Worm (Caenorhabditis elegans) whole organism, L3 larva: ENCODE measurements around the gene tbx-38.
A peak's percentile ranks its signal among the peaks of the same experiment; 100 is the strongest.

ENCODE experiments used
- R02D3.7 ChIP-seq: fragments of 150-350 bp; optimal IDR thresholded peaks from 2 replicates; lab custom pipeline; 2014; ENCODE audit warnings: missing biosample characterization, missing genetic modification characterization
- ZK546.5 ChIP-seq: sonication (generic microtip); optimal IDR thresholded peaks from 2 replicates; lab custom pipeline; 2017; ENCODE audit warnings: missing biosample characterization, missing genetic modification characterization
- aly-2 ChIP-seq: fragments of 150-350 bp; optimal IDR thresholded peaks from 2 replicates; lab custom pipeline; 2014; ENCODE audit warnings: missing biosample characterization, missing genetic modification characterization
- ama-1 ChIP-seq: fragments of 150-350 bp; optimal IDR thresholded peaks from 2 replicates; lab custom pipeline; 2018
- ceh-16 ChIP-seq: sonication (generic microtip); optimal IDR thresholded peaks from 2 replicates; lab custom pipeline; 2017; ENCODE audit warnings: missing biosample characterization, missing genetic modification characterization
- ceh-28 ChIP-seq: fragments of 150-350 bp; optimal IDR thresholded peaks from 2 replicates; lab custom pipeline; 2014; ENCODE audit warnings: missing biosample characterization, missing genetic modification reagents, missing genetic modification characterization
- ceh-82 ChIP-seq: fragments of 150-350 bp; optimal IDR thresholded peaks from 2 replicates; lab custom pipeline; 2014; ENCODE audit warnings: missing biosample characterization, missing genetic modification characterization
- ceh-9 ChIP-seq: sonication (generic microtip); optimal IDR thresholded peaks from 2 replicates; lab custom pipeline; 2018; ENCODE audit warnings: missing biosample characterization, missing genetic modification characterization
- daf-12 ChIP-seq: fragments of 150-350 bp; optimal IDR thresholded peaks from 2 replicates; lab custom pipeline; 2014; ENCODE audit warnings: missing biosample characterization, missing genetic modification reagents, missing genetic modification characterization
- egl-27 ChIP-seq: sonication (generic microtip); optimal IDR thresholded peaks from 4 replicates; lab custom pipeline; 2017; ENCODE audit warnings: missing biosample characterization, missing genetic modification reagents, missing genetic modification characterization
- egl-5 ChIP-seq: fragments of 150-350 bp; optimal IDR thresholded peaks from 2 replicates; lab custom pipeline; 2017; ENCODE audit warnings: missing biosample characterization, missing genetic modification reagents, missing genetic modification characterization, inconsistent platforms
- elt-1 ChIP-seq: fragments of 150-350 bp; optimal IDR thresholded peaks from 2 replicates; lab custom pipeline; 2014; ENCODE audit warnings: missing biosample characterization, missing genetic modification characterization
- elt-2 ChIP-seq: sonication (generic microtip); optimal IDR thresholded peaks from 2 replicates; lab custom pipeline; 2016; ENCODE audit warnings: missing genetic modification reagents, mild to moderate bottlenecking, missing genetic modification characterization, missing compliant biosample characterization
- elt-3 ChIP-seq, 3 experiments: fragments of 150-350 bp in 1 of 3; sonication (generic microtip) in 2 of 3; optimal IDR thresholded peaks; 2 replicates in 2 of 3; 4 replicates in 1 of 3; lab custom pipeline; 2014 to 2017; ENCODE audit warnings: missing biosample characterization in 3 of 3, missing genetic modification characterization in 3 of 3
- eor-1 ChIP-seq, 2 experiments: fragments of 150-350 bp; optimal IDR thresholded peaks; 2 replicates each; lab custom pipeline; 2014 to 2018; ENCODE audit warnings: missing biosample characterization in 2 of 2, missing genetic modification characterization in 2 of 2
- fkh-10 ChIP-seq: sonication (generic microtip); optimal IDR thresholded peaks from 2 replicates; lab custom pipeline; 2017; ENCODE audit warnings: missing biosample characterization, missing genetic modification reagents, missing genetic modification characterization
- fkh-2 ChIP-seq: fragments of 150-350 bp; optimal IDR thresholded peaks from 2 replicates; lab custom pipeline; 2014; ENCODE audit warnings: missing biosample characterization, missing genetic modification reagents, missing genetic modification characterization
- fos-1 ChIP-seq: fragments of 150-350 bp; optimal IDR thresholded peaks from 2 replicates; lab custom pipeline; 2014; ENCODE audit warnings: missing biosample characterization, missing genetic modification characterization
- hmg-11 ChIP-seq: sonication (generic microtip); optimal IDR thresholded peaks from 2 replicates; lab custom pipeline; 2016; ENCODE audit warnings: missing genetic modification characterization, missing compliant biosample characterization
- jun-1 ChIP-seq: fragments of 150-350 bp; optimal IDR thresholded peaks from 2 replicates; lab custom pipeline; 2014; ENCODE audit warnings: missing biosample characterization, missing genetic modification reagents, missing genetic modification characterization
- lin-15B ChIP-seq: fragments of 150-350 bp; optimal IDR thresholded peaks from 2 replicates; lab custom pipeline; 2014; ENCODE audit warnings: missing biosample characterization, missing genetic modification characterization
- lin-39 ChIP-seq: fragments of 150-350 bp; optimal IDR thresholded peaks from 2 replicates; lab custom pipeline; 2018; ENCODE audit warnings: missing biosample characterization, missing genetic modification reagents, missing genetic modification characterization
- lsy-12 ChIP-seq: sonication (generic microtip); optimal IDR thresholded peaks from 2 replicates; lab custom pipeline; 2016; ENCODE audit warnings: mild to moderate bottlenecking, missing genetic modification characterization, missing compliant biosample characterization
- mdl-1 ChIP-seq: fragments of 150-350 bp; optimal IDR thresholded peaks from 2 replicates; lab custom pipeline; 2014; ENCODE audit warnings: missing biosample characterization, missing genetic modification characterization
- mml-1 ChIP-seq: fragments of 150-350 bp; sonication (generic microtip); optimal IDR thresholded peaks from 3 replicates; lab custom pipeline; 2014; ENCODE audit warnings: missing biosample characterization, missing genetic modification characterization
- nfya-1 ChIP-seq: sonication (generic microtip); optimal IDR thresholded peaks from 2 replicates; lab custom pipeline; 2017; ENCODE audit warnings: missing genetic modification characterization, mild to moderate bottlenecking, missing compliant biosample characterization, antibody characterized with exemption, moderate library complexity; ENCODE audit not compliant: insufficient read depth
- nhr-11 ChIP-seq: fragments of 150-350 bp; optimal IDR thresholded peaks from 2 replicates; lab custom pipeline; 2014; ENCODE audit warnings: missing biosample characterization, missing genetic modification characterization
- nhr-12 ChIP-seq: fragments of 150-350 bp; optimal IDR thresholded peaks from 2 replicates; lab custom pipeline; 2014; ENCODE audit warnings: missing biosample characterization, missing genetic modification characterization
- nhr-23 ChIP-seq: fragments of 150-350 bp; optimal IDR thresholded peaks from 2 replicates; lab custom pipeline; 2014; ENCODE audit warnings: missing biosample characterization, missing genetic modification reagents, missing genetic modification characterization
- nhr-237 ChIP-seq: fragments of 150-350 bp; optimal IDR thresholded peaks from 2 replicates; lab custom pipeline; 2014; ENCODE audit warnings: missing biosample characterization, missing genetic modification characterization
- nhr-25 ChIP-seq: sonication (generic microtip); optimal IDR thresholded peaks from 2 replicates; lab custom pipeline; 2017; ENCODE audit warnings: missing biosample characterization, missing genetic modification characterization
- nhr-28 ChIP-seq: fragments of 150-350 bp; optimal IDR thresholded peaks from 2 replicates; lab custom pipeline; 2014; ENCODE audit warnings: missing biosample characterization, missing genetic modification characterization
- nhr-43 ChIP-seq: sonication (generic microtip); optimal IDR thresholded peaks from 2 replicates; lab custom pipeline; 2016; ENCODE audit warnings: mild to moderate bottlenecking, missing genetic modification characterization, missing compliant biosample characterization; ENCODE audit not compliant: poor library complexity, severe bottlenecking
- nhr-67 ChIP-seq: fragments of 150-350 bp; optimal IDR thresholded peaks from 2 replicates; lab custom pipeline; 2014; ENCODE audit warnings: missing biosample characterization, missing genetic modification characterization
- nhr-76 ChIP-seq: fragments of 150-350 bp; sonication (generic microtip); optimal IDR thresholded peaks from 5 replicates; lab custom pipeline; 2014; ENCODE audit warnings: missing biosample characterization, missing genetic modification characterization
- nhr-77 ChIP-seq: fragments of 150-350 bp; optimal IDR thresholded peaks from 2 replicates; lab custom pipeline; 2014; ENCODE audit warnings: missing biosample characterization, missing genetic modification characterization
- pha-4 ChIP-seq: fragments of 150-350 bp; optimal IDR thresholded peaks from 2 replicates; lab custom pipeline; 2014; ENCODE audit warnings: missing biosample characterization, missing genetic modification reagents, missing genetic modification characterization
- pqm-1 ChIP-seq: fragments of 150-350 bp; optimal IDR thresholded peaks from 2 replicates; lab custom pipeline; 2017; ENCODE audit warnings: missing biosample characterization, missing genetic modification characterization, inconsistent platforms
- sea-2 ChIP-seq: fragments of 150-350 bp; sonication (generic microtip); optimal IDR thresholded peaks from 4 replicates; lab custom pipeline; 2014; ENCODE audit warnings: missing biosample characterization, missing genetic modification reagents, missing genetic modification characterization
- skn-1 ChIP-seq: fragments of 150-350 bp; optimal IDR thresholded peaks from 2 replicates; lab custom pipeline; 2014; ENCODE audit warnings: missing biosample characterization, missing genetic modification characterization
- snpc-4 ChIP-seq: fragments of 150-350 bp; optimal IDR thresholded peaks from 2 replicates; lab custom pipeline; 2014; ENCODE audit warnings: missing biosample characterization, missing genetic modification characterization
- tbx-2 ChIP-seq: sonication (generic microtip); optimal IDR thresholded peaks from 2 replicates; lab custom pipeline; 2016; ENCODE audit warnings: mild to moderate bottlenecking, missing genetic modification characterization, missing compliant biosample characterization
- unc-39 ChIP-seq: sonication (generic microtip); optimal IDR thresholded peaks from 4 replicates; lab custom pipeline; 2017; ENCODE audit warnings: missing biosample characterization, missing genetic modification characterization
- unc-62 ChIP-seq: fragments of 150-350 bp; sonication (generic microtip); optimal IDR thresholded peaks from 4 replicates; lab custom pipeline; 2014; ENCODE audit warnings: missing biosample characterization, missing genetic modification reagents, missing genetic modification characterization
- zag-1 ChIP-seq: fragments of 150-350 bp; optimal IDR thresholded peaks from 2 replicates; lab custom pipeline; 2014; ENCODE audit warnings: missing biosample characterization, missing genetic modification characterization
- ztf-11 ChIP-seq: fragments of 150-350 bp; optimal IDR thresholded peaks from 2 replicates; lab custom pipeline; 2014; ENCODE audit warnings: missing biosample characterization, missing genetic modification characterization
- ztf-4 ChIP-seq: fragments of 150-350 bp; optimal IDR thresholded peaks from 2 replicates; lab custom pipeline; 2014; ENCODE audit warnings: missing biosample characterization, missing genetic modification characterization

The tbx-38 gene

DNA sequence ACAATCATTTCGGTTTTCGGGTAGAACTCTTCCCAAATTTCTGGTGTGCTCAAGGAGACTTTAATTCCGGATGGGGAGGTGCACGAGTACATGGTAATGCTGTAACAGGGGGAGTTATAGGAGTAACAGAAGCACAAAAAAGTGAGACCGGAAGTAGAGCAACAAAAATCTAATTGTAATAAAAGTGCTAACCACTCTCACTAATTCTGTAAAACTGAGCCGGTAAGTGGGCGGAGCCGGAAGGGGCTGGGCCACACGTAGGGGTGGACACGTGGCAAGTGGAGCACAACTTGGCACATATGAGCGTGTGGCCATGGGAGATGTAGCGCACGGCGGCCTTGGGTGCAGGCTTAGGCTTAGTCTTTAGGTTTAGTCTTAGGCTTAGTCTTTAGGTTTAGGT, at the start of gene tbx-38:
Gene tbx-38, minus strand, starts transcription at position 101 of the 400 bp plus-strand sequence.
- TF ChIP-seq lin-39 (tag; lab: Kevin White, UChicago) (no peak), mml-1 (no peak), fkh-2 (tag; lab: Kevin White, UChicago) (no peak), nhr-76 (tag; lab: Kevin White, UChicago) (no peak), unc-62 (no peak), egl-27 (no peak), egl-5 (tag; lab: Kevin White, UChicago) (no peak), pha-4 (tag; lab: Kevin White, UChicago) (no peak), tbx-2 (tag; lab: Kevin White, UChicago) (no peak), daf-12 (tag; lab: Kevin White, UChicago) (no peak), nhr-43 (tag; lab: Kevin White, UChicago) (no peak), elt-2 (tag; lab: Kevin White, UChicago) (no peak), ztf-11 (no peak), R02D3.7 (tag; lab: Kevin White, UChicago) (no peak), unc-39 (no peak), nhr-11 (tag; lab: Kevin White, UChicago) (no peak), ceh-9 (tag; lab: Kevin White, UChicago) (no peak), elt-1 (no peak)

- peak; percentile 15 for TF ChIP-seq lin-39 (tag; lab: Kevin White, UChicago)
- no peak for TF ChIP-seq ztf-11
- TF ChIP-seq nhr-23 (tag; lab: Kevin White, UChicago): no peak
- no peak for TF ChIP-seq sea-2 (GFP tag; lab: Kevin White, UChicago)
- TF ChIP-seq ZK546.5 (tag; lab: Kevin White, UChicago): no peak
- TF ChIP-seq snpc-4 (tag; lab: Kevin White, UChicago): peak; percentile 17
- TF ChIP-seq unc-39: no peak
- peak; percentile 37 for TF ChIP-seq ceh-28 (tag; lab: Kevin White, UChicago)
- peak; percentile 42 for TF ChIP-seq elt-2 (tag; lab: Kevin White, UChicago)
- TF ChIP-seq nhr-28 (tag; lab: Kevin White, UChicago): no peak
- TF ChIP-seq ama-1 (lab: Kevin White, UChicago): peak; percentile 20
- TF ChIP-seq mdl-1 (tag; lab: Kevin White, UChicago): no peak
- TF ChIP-seq egl-27: no peak
- TF ChIP-seq skn-1 (tag; lab: Kevin White, UChicago): peak; percentile 75
- TF ChIP-seq elt-1: no peak
- peak; percentile 96 for TF ChIP-seq pha-4 (tag; lab: Kevin White, UChicago)
- TF ChIP-seq nhr-77 (tag; lab: Kevin White, UChicago): no peak
- TF ChIP-seq daf-12 (tag; lab: Kevin White, UChicago): no peak
- TF ChIP-seq ztf-4 (tag; lab: Kevin White, UChicago): no peak
- no peak for TF ChIP-seq ceh-9 (tag; lab: Kevin White, UChicago)
- TF ChIP-seq lin-15B: no peak
- TF ChIP-seq nfya-1: peak; percentile 50
- no peak for TF ChIP-seq fkh-10 (GFP tag; lab: Kevin White, UChicago)
- no peak for TF ChIP-seq nhr-25 (tag; lab: Kevin White, UChicago)
- TF ChIP-seq aly-2 (tag; lab: Kevin White, UChicago): no peak
- no peak for TF ChIP-seq nhr-43 (tag; lab: Kevin White, UChicago)
- no peak for TF ChIP-seq nhr-76 (tag; lab: Kevin White, UChicago)
- no peak for TF ChIP-seq lsy-12 (tag; lab: Kevin White, UChicago)
- TF ChIP-seq fos-1: no peak
- TF ChIP-seq egl-5 (tag; lab: Kevin White, UChicago): peak; percentile 50
- peak; percentile 61 for TF ChIP-seq pqm-1 (tag; lab: Kevin White, UChicago)
- no peak for TF ChIP-seq eor-1 (tag; optimal IDR thresholded peaks at IDR 0.05; lab: Kevin White, UChicago)
- TF ChIP-seq ceh-82 (tag; lab: Kevin White, UChicago): no peak
- TF ChIP-seq hmg-11 (tag; lab: Kevin White, UChicago): peak; percentile 18
- TF ChIP-seq zag-1: no peak
- TF ChIP-seq unc-62: no peak
- no peak for TF ChIP-seq mml-1
- no peak for TF ChIP-seq nhr-12 (tag; lab: Kevin White, UChicago)
- TF ChIP-seq ceh-16: no peak
- no peak for TF ChIP-seq nhr-67 (tag; lab: Kevin White, UChicago)
- no peak for TF ChIP-seq nhr-237 (tag; lab: Kevin White, UChicago)
- no peak for TF ChIP-seq R02D3.7 (tag; lab: Kevin White, UChicago)
- TF ChIP-seq tbx-2 (tag; lab: Kevin White, UChicago): no peak
- TF ChIP-seq elt-3 (tag; optimal IDR thresholded peaks at IDR 0.05; lab: Kevin White, UChicago): no peak
- TF ChIP-seq fkh-2 (tag; lab: Kevin White, UChicago): no peak
- TF ChIP-seq jun-1 (tag; lab: Kevin White, UChicago): no peak
- no peak for TF ChIP-seq nhr-11 (tag; lab: Kevin White, UChicago)
Measured at ce11 chrIII:11834783-11835182, 48.9 kb upstream of the tbx-38 start.
